Fruit fly (Drosophila melanogaster) Kc167 (cell line): ENCODE results near the gene LpR1.

Experiments
- Myc ChIP-seq: fragments of >200 bp; optimal IDR thresholded peaks from 2 replicates; lab custom pipeline; 2017; ENCODE audit warnings: missing external identifiers
- Sin3A ChIP-seq: fragments of >200 bp; optimal IDR thresholded peaks from 2 replicates; lab custom pipeline; 2018; ENCODE audit warnings: missing external identifiers
- h ChIP-seq: fragments of >200 bp; optimal IDR thresholded peaks from 3 replicates; lab custom pipeline; 2018; ENCODE audit warnings: missing external identifiers
- insv ChIP-seq: fragments of >200 bp; optimal IDR thresholded peaks from 3 replicates; lab custom pipeline; 2018; ENCODE audit warnings: missing external identifiers
- psq ChIP-seq: fragments of >200 bp; optimal IDR thresholded peaks from 2 replicates; lab custom pipeline; 2017; ENCODE audit warnings: missing external identifiers
- ttk ChIP-seq: sonication (Bioruptor generic); optimal IDR thresholded peaks from 2 replicates; lab custom pipeline; 2017; ENCODE audit warnings: missing external identifiers

The LpR1 gene

DNA sequence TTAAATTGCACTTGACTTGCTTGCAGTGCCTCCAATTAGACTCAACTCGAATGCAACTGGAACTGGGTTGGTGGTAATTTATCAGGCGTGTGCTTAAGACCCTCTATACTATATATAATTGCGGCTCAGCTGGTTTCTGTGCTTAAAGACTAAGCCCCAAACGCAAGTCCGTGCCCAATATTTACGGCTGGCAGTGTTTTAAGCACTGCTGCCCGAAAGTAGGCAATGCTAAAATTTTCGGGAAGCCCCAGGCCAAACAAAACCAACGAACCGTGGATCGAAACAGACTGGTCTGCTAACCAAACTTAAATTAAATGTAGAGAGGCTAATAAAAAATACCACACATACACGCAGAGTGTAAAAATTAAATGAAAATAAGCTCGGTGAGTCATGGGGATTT lies 41.9 kb downstream of the LpR1 start:
- TF ChIP-seq ttk (lab: Kevin White, UChicago) (no peak), Myc (lab: Kevin White, UChicago) (no peak)

- TF ChIP-seq h (no peak), insv (lab: Kevin White, UChicago) (no peak), ttk (lab: Kevin White, UChicago) (no peak), psq (lab: Kevin White, UChicago) (no peak)
Measured at dm6 chr3R:25720024-25720574, 42.8 kb downstream of the LpR1 start.

DNA sequence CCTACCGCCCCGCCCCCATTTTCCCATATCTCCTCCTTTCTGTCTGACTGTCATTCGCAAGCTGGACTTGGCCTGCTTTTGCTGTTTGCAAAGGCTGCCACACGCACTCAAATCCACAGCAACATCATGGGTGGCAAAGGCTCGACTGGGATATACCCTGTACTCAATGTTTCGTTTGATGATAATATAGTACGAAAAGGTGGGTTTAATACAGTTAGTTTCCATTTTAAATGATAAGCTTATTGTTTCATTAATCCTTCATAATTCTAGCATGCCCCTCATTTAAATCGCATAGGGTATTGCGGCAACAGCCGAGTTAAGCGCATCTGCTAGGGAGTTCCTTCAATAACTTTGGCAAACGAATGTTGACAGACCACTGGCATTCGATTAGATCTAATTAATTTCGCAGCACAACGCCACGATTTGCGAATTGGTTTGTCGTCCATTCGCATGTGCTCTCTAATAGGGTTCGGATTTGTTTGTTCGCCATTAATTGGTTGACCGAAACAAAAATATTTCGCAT lies 68.7 kb downstream of the LpR1 start:
- TF ChIP-seq insv (lab: Kevin White, UChicago), result no peak
- no peak for TF ChIP-seq psq (lab: Kevin White, UChicago)
- no peak for TF ChIP-seq h
- no peak for TF ChIP-seq ttk (lab: Kevin White, UChicago)
- no peak for TF ChIP-seq Myc (lab: Kevin White, UChicago)
- TF ChIP-seq Sin3A (lab: Kevin White, UChicago), result no peak
